Worm (Caenorhabditis elegans): Measurements from ENCODE around the gene frpr-15.

DNA sequence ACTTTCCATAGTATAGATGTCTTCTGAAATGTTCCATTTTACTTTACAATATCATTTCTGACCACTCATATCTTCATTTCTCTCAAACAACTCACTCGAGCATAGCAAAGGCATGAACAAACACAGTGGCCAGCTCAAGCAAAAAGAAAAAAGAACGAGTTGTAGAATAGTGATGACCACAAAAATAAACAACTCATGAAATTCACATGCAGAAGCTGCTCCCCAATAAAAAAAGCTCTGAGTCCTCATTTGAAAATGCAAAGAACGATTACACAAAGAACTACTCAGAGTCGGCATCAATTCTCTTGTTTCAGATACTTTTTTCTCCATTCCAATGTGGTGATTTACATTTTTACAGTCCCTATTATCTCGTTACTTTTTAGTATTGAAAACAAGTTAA lies 45.2 kb upstream of the frpr-15 start:
- no peak for TF ChIP-seq snpc-4 (tag; optimal IDR thresholded peaks at IDR 0.05)
- TF ChIP-seq ztf-11 (tag; optimal IDR thresholded peaks at IDR 0.05), result no peak
- no peak for TF ChIP-seq unc-39 (tag; optimal IDR thresholded peaks at IDR 0.05)
- TF ChIP-seq ces-1 (GFP tag; optimal IDR thresholded peaks at IDR 0.05), result no peak
- no peak for TF ChIP-seq M03D4.4 (tag; optimal IDR thresholded peaks at IDR 0.05)

Measured in whole organism, mixed stage, embryonic.